Worm (Caenorhabditis elegans): Measurements from ENCODE around the gene mpst-1.
A peak's percentile ranks its signal among the peaks of the same experiment; 100 is the strongest.

The mpst-1 gene

ce11 chrV:11787742-11788238, 39.1 kb downstream of the mpst-1 start, which contains the start of gene F55A11.8:
Gene F55A11.8 (plus strand): TSS chrV:11788188.
- TF ChIP-seq F13C5.2 (tag; optimal IDR thresholded peaks at IDR 0.05) (no peak), tbx-11 (GFP tag; IDR thresholded peaks at IDR 0.05) (no peak), B0310.2 (tag; optimal IDR thresholded peaks at IDR 0.05) (no peak), sea-1 (GFP tag; conservative IDR thresholded peaks at IDR 0.05) (no peak), hmbx-1 (tag; optimal IDR thresholded peaks at IDR 0.05) (no peak), ama-1 (optimal IDR thresholded peaks at IDR 0.05) (no peak), flt-1 (GFP tag; IDR thresholded peaks at IDR 0.05) (no peak), hmg-4 (GFP tag; optimal IDR thresholded peaks at IDR 0.05) (no peak)

- no peak for TF ChIP-seq pes-1 (GFP tag; IDR thresholded peaks at IDR 0.05)
- no peak for TF ChIP-seq tra-4 (tag; optimal IDR thresholded peaks at IDR 0.05)
- no peak for TF ChIP-seq scrt-1 (GFP tag; IDR thresholded peaks at IDR 0.05)
- no peak for TF ChIP-seq hnd-1 (tag; optimal IDR thresholded peaks at IDR 0.05)
- no peak for TF ChIP-seq B0310.2 (tag; optimal IDR thresholded peaks at IDR 0.05)
- no peak for TF ChIP-seq tbx-37 (GFP tag; conservative IDR thresholded peaks at IDR 0.05)
- TF ChIP-seq flt-1 (GFP tag; IDR thresholded peaks at IDR 0.05), result no peak
- no peak for TF ChIP-seq ets-7 (tag; optimal IDR thresholded peaks at IDR 0.05)
- no peak for TF ChIP-seq hmg-4 (GFP tag; optimal IDR thresholded peaks at IDR 0.05)
- TF ChIP-seq tbx-11 (GFP tag; IDR thresholded peaks at IDR 0.05), result no peak
- TF ChIP-seq aly-1 (tag; optimal IDR thresholded peaks at IDR 0.05), result no peak
- no peak for TF ChIP-seq hmbx-1 (tag; optimal IDR thresholded peaks at IDR 0.05)
- TF ChIP-seq sea-1 (GFP tag; conservative IDR thresholded peaks at IDR 0.05), result no peak
- TF ChIP-seq ceh-13 (GFP tag; optimal IDR thresholded peaks at IDR 0.05), result no peak
- no peak for TF ChIP-seq ama-1 (optimal IDR thresholded peaks at IDR 0.05)
- TF ChIP-seq F13C5.2 (tag; optimal IDR thresholded peaks at IDR 0.05), result no peak
- TF ChIP-seq ceh-36 (tag; optimal IDR thresholded peaks at IDR 0.05), result no peak
Measured at ce11 chrV:11787258-11787657, 39.6 kb downstream of the mpst-1 start, which contains the start of gene F55A11.7. Gene F55A11.7 (minus strand): TSS chrV:11787443.

ce11 chrV:11782809-11783440, 43.9 kb downstream of the mpst-1 start, which contains the start of gene F55A11.11:
Gene F55A11.11 (plus strand): TSS chrV:11783149.
- TF ChIP-seq hmbx-1 (tag; optimal IDR thresholded peaks at IDR 0.05) (peak; percentile 80), flt-1 (GFP tag; IDR thresholded peaks at IDR 0.05) (peak; percentile 95), tbx-37 (GFP tag; conservative IDR thresholded peaks at IDR 0.05) (peak; percentile 97), B0310.2 (tag; optimal IDR thresholded peaks at IDR 0.05) (peak; percentile 94), ets-7 (tag; optimal IDR thresholded peaks at IDR 0.05) (peak; percentile 80), tra-4 (tag; optimal IDR thresholded peaks at IDR 0.05) (peak; percentile 91), pes-1 (GFP tag; IDR thresholded peaks at IDR 0.05) (peak; percentile 96), aly-1 (tag; optimal IDR thresholded peaks at IDR 0.05) (peak; percentile 92), F13C5.2 (tag; optimal IDR thresholded peaks at IDR 0.05) (peak; percentile 97), ceh-36 (tag; optimal IDR thresholded peaks at IDR 0.05) (peak; percentile 95), ceh-13 (GFP tag; optimal IDR thresholded peaks at IDR 0.05) (peak; percentile 94), tbx-11 (GFP tag; IDR thresholded peaks at IDR 0.05) (peak; percentile 99), hnd-1 (tag; optimal IDR thresholded peaks at IDR 0.05) (peak; percentile 89), sea-1 (GFP tag; conservative IDR thresholded peaks at IDR 0.05) (peak; percentile 99), ama-1 (optimal IDR thresholded peaks at IDR 0.05) (no peak), scrt-1 (GFP tag; IDR thresholded peaks at IDR 0.05) (peak; percentile 97), hmg-4 (GFP tag; optimal IDR thresholded peaks at IDR 0.05) (peak; percentile 98)

ce11 chrV:11779810-11780209, 47.1 kb downstream of the mpst-1 start:
- TF ChIP-seq sea-1 (GFP tag; conservative IDR thresholded peaks at IDR 0.05), result no peak
- TF ChIP-seq ets-7 (tag; optimal IDR thresholded peaks at IDR 0.05), result no peak
- TF ChIP-seq scrt-1 (GFP tag; IDR thresholded peaks at IDR 0.05), result no peak
- TF ChIP-seq B0310.2 (tag; optimal IDR thresholded peaks at IDR 0.05), result no peak
- no peak for TF ChIP-seq ama-1 (optimal IDR thresholded peaks at IDR 0.05)
- TF ChIP-seq F13C5.2 (tag; optimal IDR thresholded peaks at IDR 0.05), result no peak
- no peak for TF ChIP-seq pes-1 (GFP tag; IDR thresholded peaks at IDR 0.05)
- no peak for TF ChIP-seq tra-4 (tag; optimal IDR thresholded peaks at IDR 0.05)
- no peak for TF ChIP-seq aly-1 (tag; optimal IDR thresholded peaks at IDR 0.05)
- no peak for TF ChIP-seq tbx-11 (GFP tag; IDR thresholded peaks at IDR 0.05)
- TF ChIP-seq hmbx-1 (tag; optimal IDR thresholded peaks at IDR 0.05), result no peak
- no peak for TF ChIP-seq flt-1 (GFP tag; IDR thresholded peaks at IDR 0.05)
- no peak for TF ChIP-seq hnd-1 (tag; optimal IDR thresholded peaks at IDR 0.05)
- no peak for TF ChIP-seq ceh-36 (tag; optimal IDR thresholded peaks at IDR 0.05)
- TF ChIP-seq ceh-13 (GFP tag; optimal IDR thresholded peaks at IDR 0.05), result no peak
- no peak for TF ChIP-seq hmg-4 (GFP tag; optimal IDR thresholded peaks at IDR 0.05)
- no peak for TF ChIP-seq tbx-37 (GFP tag; conservative IDR thresholded peaks at IDR 0.05)

ce11 chrV:11779310-11779709, 47.6 kb downstream of the mpst-1 start:
- TF ChIP-seq ceh-36 (tag; optimal IDR thresholded peaks at IDR 0.05) (no peak), B0310.2 (tag; optimal IDR thresholded peaks at IDR 0.05) (no peak), pes-1 (GFP tag; IDR thresholded peaks at IDR 0.05) (no peak), sea-1 (GFP tag; conservative IDR thresholded peaks at IDR 0.05) (no peak), tbx-11 (GFP tag; IDR thresholded peaks at IDR 0.05) (no peak), ceh-13 (GFP tag; optimal IDR thresholded peaks at IDR 0.05) (no peak), hmbx-1 (tag; optimal IDR thresholded peaks at IDR 0.05) (no peak), hmg-4 (GFP tag; optimal IDR thresholded peaks at IDR 0.05) (no peak), ets-7 (tag; optimal IDR thresholded peaks at IDR 0.05) (no peak), hnd-1 (tag; optimal IDR thresholded peaks at IDR 0.05) (no peak), F13C5.2 (tag; optimal IDR thresholded peaks at IDR 0.05) (no peak), scrt-1 (GFP tag; IDR thresholded peaks at IDR 0.05) (no peak), ama-1 (optimal IDR thresholded peaks at IDR 0.05) (no peak), flt-1 (GFP tag; IDR thresholded peaks at IDR 0.05) (no peak), aly-1 (tag; optimal IDR thresholded peaks at IDR 0.05) (no peak), tra-4 (tag; optimal IDR thresholded peaks at IDR 0.05) (no peak), tbx-37 (GFP tag; conservative IDR thresholded peaks at IDR 0.05) (no peak)

- TF ChIP-seq tra-4 (tag; optimal IDR thresholded peaks at IDR 0.05), result no peak
- no peak for TF ChIP-seq hnd-1 (tag; optimal IDR thresholded peaks at IDR 0.05)
- TF ChIP-seq scrt-1 (GFP tag; IDR thresholded peaks at IDR 0.05), result no peak
- no peak for TF ChIP-seq hmg-4 (GFP tag; optimal IDR thresholded peaks at IDR 0.05)
Measured at ce11 chrV:11777846-11778245, 49.0 kb downstream of the mpst-1 start.

- no peak for TF ChIP-seq scrt-1 (GFP tag; IDR thresholded peaks at IDR 0.05)
Measured at ce11 chrV:11776538-11776937, 50.3 kb downstream of the mpst-1 start, which contains the start of gene F55A11.6. Gene F55A11.6 (plus strand): TSS chrV:11776838.

All from whole organism, early embryonic.